Worm (Caenorhabditis elegans) whole organism, early embryonic: ENCODE data around the gene str-87.

ENCODE experiments used
- aly-1 ChIP-seq: sonication (generic microtip); optimal IDR thresholded peaks from 2 replicates; lab custom pipeline; 2016; ENCODE audit warnings: missing genetic modification characterization, missing compliant biosample characterization
- ama-1 ChIP-seq: fragments of 150-350 bp; optimal IDR thresholded peaks from 2 replicates; lab custom pipeline; 2014
- ceh-36 ChIP-seq: sonication (generic microtip); optimal IDR thresholded peaks from 2 replicates; lab custom pipeline; 2016; ENCODE audit warnings: missing genetic modification characterization, inconsistent platforms, missing compliant biosample characterization
- ets-7 ChIP-seq: sonication (generic microtip); optimal IDR thresholded peaks from 2 replicates; lab custom pipeline; 2016; ENCODE audit warnings: missing genotype, missing genetic modification characterization, missing compliant biosample characterization
- hmg-4 ChIP-seq: fragments of 200-800 bp; sonication (Bioruptor generic); optimal IDR thresholded peaks from 2 replicates; lab custom pipeline; 2018; ENCODE audit warnings: mild to moderate bottlenecking, missing genetic modification characterization, missing compliant biosample characterization
- hnd-1 ChIP-seq: sonication (generic microtip); optimal IDR thresholded peaks from 2 replicates; lab custom pipeline; 2016; ENCODE audit warnings: missing genetic modification characterization, missing compliant biosample characterization
- pes-1 ChIP-seq: fragments of 200-800 bp; sonication (Bioruptor generic); IDR thresholded peaks from 2 replicates; pipeline ENCODE4 v1.3.6; 2022; ENCODE audit warnings: missing genetic modification reagents, missing genetic modification characterization, missing compliant biosample characterization
- sea-1 ChIP-seq: fragments of 200-800 bp; sonication (Bioruptor generic); conservative IDR thresholded peaks from 2 replicates; pipeline ENCODE4 v1.3.6; 2022; ENCODE audit warnings: missing genetic modification characterization, missing compliant biosample characterization
- tbx-37 ChIP-seq: fragments of 200-800 bp; sonication (Bioruptor generic); conservative IDR thresholded peaks from 2 replicates; pipeline ENCODE4 v1.3.6; 2022; ENCODE audit warnings: missing genetic modification reagents, missing genetic modification characterization, missing compliant biosample characterization
- tra-4 ChIP-seq: sonication (generic microtip); optimal IDR thresholded peaks from 2 replicates; lab custom pipeline; 2017; ENCODE audit warnings: missing genetic modification characterization, missing compliant biosample characterization

DNA sequence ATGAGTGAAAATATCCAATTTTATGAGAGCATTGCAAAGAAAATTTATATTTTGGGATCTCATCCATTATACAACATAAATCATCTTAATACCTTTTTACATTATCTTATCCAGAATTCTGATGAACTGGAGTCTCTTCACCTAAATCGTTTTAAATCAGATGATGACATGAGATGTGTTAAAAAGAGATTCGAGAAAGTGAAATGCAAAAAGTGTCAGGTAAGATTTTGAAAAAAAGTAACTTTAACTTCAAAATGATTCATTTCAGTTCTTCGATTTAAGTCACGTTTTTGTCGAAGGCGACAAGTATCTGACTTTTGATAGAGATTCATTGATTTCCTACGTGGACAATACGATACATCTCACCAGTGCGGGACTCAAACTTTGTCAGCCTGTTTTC lies 30.9 kb upstream of the str-87 start:
- TF ChIP-seq hmg-4 (GFP tag; lab: Kevin White, UChicago) (no peak), ets-7 (tag; lab: Kevin White, UChicago) (no peak), aly-1 (tag; lab: Kevin White, UChicago) (no peak), tra-4 (tag; lab: Kevin White, UChicago) (no peak), ama-1 (lab: Kevin White, UChicago) (no peak), pes-1 (GFP tag; lab: Robert Waterston, UW) (no peak), tbx-37 (GFP tag; lab: Robert Waterston, UW) (no peak), sea-1 (GFP tag; lab: Robert Waterston, UW) (no peak), hnd-1 (tag; lab: Kevin White, UChicago) (no peak), ceh-36 (no peak)
